Fruit fly (Drosophila melanogaster) whole organism, embryonic: ENCODE data around the gene CG10214.

Source experiments
- Bgb ChIP-seq: fragments of 200-800 bp; sonication (Bioruptor generic); IDR thresholded peaks from 2 replicates; pipeline ENCODE4 v1.3.6; 2022; ENCODE audit warnings: missing biosample characterization, missing genetic modification characterization; ENCODE audit not compliant: partially characterized antibody
- CG10147 ChIP-seq: fragments of 200-800 bp; sonication (Bioruptor generic); optimal IDR thresholded peaks from 2 replicates; lab custom pipeline; 2019; ENCODE audit warnings: missing biosample characterization, mild to moderate bottlenecking, missing genetic modification characterization, moderate library complexity
- CG10431 ChIP-seq: fragments of 200-800 bp; sonication (Bioruptor generic); optimal IDR thresholded peaks from 3 replicates; lab custom pipeline; 2018; ENCODE audit warnings: missing biosample characterization, mild to moderate bottlenecking, missing genetic modification characterization
- CG13624 ChIP-seq: fragments of 200-800 bp; sonication (Bioruptor generic); optimal IDR thresholded peaks from 2 replicates; lab custom pipeline; 2016; ENCODE audit warnings: missing biosample characterization, missing genetic modification characterization
- CG14860 ChIP-seq: fragments of 200-800 bp; sonication (Bioruptor generic); IDR thresholded peaks from 3 replicates; pipeline ENCODE4 v1.3.6; 2022; ENCODE audit warnings: missing biosample characterization, missing genetic modification characterization; ENCODE audit not compliant: partially characterized antibody
- CG15073 ChIP-seq: fragments of 200-800 bp; sonication (Bioruptor generic); optimal IDR thresholded peaks from 2 replicates; lab custom pipeline; 2016; ENCODE audit warnings: missing biosample characterization, missing genetic modification characterization
- CG1602 ChIP-seq: fragments of 200-800 bp; sonication (Bioruptor generic); optimal IDR thresholded peaks from 3 replicates; lab custom pipeline; 2016; ENCODE audit warnings: missing biosample characterization, missing genetic modification characterization
- CG17802 ChIP-seq: fragments of 200-800 bp; sonication (Bioruptor generic); optimal IDR thresholded peaks from 2 replicates; lab custom pipeline; 2018; ENCODE audit warnings: missing biosample characterization, mild to moderate bottlenecking, missing genetic modification characterization, moderate library complexity
- CG2129 ChIP-seq: fragments of 200-800 bp; sonication (Bioruptor generic); IDR thresholded peaks from 2 replicates; pipeline ENCODE4 v1.3.6; 2022; ENCODE audit warnings: missing biosample characterization, missing genetic modification characterization; ENCODE audit not compliant: partially characterized antibody
- CG2202 ChIP-seq: fragments of 200-800 bp; sonication (Bioruptor generic); optimal IDR thresholded peaks from 2 replicates; lab custom pipeline; 2018; ENCODE audit warnings: missing biosample characterization, mild to moderate bottlenecking, missing genetic modification characterization
- CG30020 ChIP-seq: fragments of 200-800 bp; optimal IDR thresholded peaks from 2 replicates; lab custom pipeline; 2019; ENCODE audit warnings: missing biosample characterization, mild to moderate bottlenecking, missing genetic modification characterization, moderate library complexity
- CG32772 ChIP-seq: fragments of 200-800 bp; sonication (Bioruptor generic); IDR thresholded peaks from 2 replicates; pipeline ENCODE4 v1.3.6; 2022; ENCODE audit warnings: missing biosample characterization, missing genetic modification characterization
- CG33213 ChIP-seq: fragments of 200-800 bp; sonication (Bioruptor generic); optimal IDR thresholded peaks from 3 replicates; lab custom pipeline; 2016; ENCODE audit warnings: missing biosample characterization, missing genetic modification characterization
- CG5953 ChIP-seq: fragments of 200-800 bp; sonication (Bioruptor generic); IDR thresholded peaks from 2 replicates; pipeline ENCODE4 v1.3.6; 2022; ENCODE audit warnings: missing biosample characterization, missing genetic modification characterization
- CG6654 ChIP-seq: fragments of 200-800 bp; sonication (Bioruptor generic); optimal IDR thresholded peaks from 2 replicates; lab custom pipeline; 2017; ENCODE audit warnings: missing biosample characterization, mild to moderate bottlenecking, missing genetic modification characterization
- CG6765 ChIP-seq: fragments of 200-800 bp; sonication (Bioruptor generic); optimal IDR thresholded peaks from 3 replicates; lab custom pipeline; 2017; ENCODE audit warnings: missing biosample characterization, mild to moderate bottlenecking, missing genetic modification characterization
- CG8478 ChIP-seq: fragments of >200 bp; optimal IDR thresholded peaks from 2 replicates; lab custom pipeline; 2018
- CrebB ChIP-seq: fragments of 200-800 bp; sonication (Bioruptor generic); optimal IDR thresholded peaks from 3 replicates; lab custom pipeline; 2018; ENCODE audit warnings: missing biosample characterization, mild to moderate bottlenecking, missing genetic modification characterization
- D19B ChIP-seq: fragments of 200-800 bp; sonication (Bioruptor generic); optimal IDR thresholded peaks from 2 replicates; lab custom pipeline; 2017; ENCODE audit warnings: missing biosample characterization, mild to moderate bottlenecking, missing genetic modification characterization
- Elba2 ChIP-seq: fragments of 200-800 bp; sonication (Bioruptor generic); optimal IDR thresholded peaks from 3 replicates; lab custom pipeline; 2016; ENCODE audit warnings: missing biosample characterization, missing genetic modification characterization
- Ets65A ChIP-seq: fragments of 200-800 bp; sonication (Bioruptor generic); peaks from one replicate; lab custom pipeline; 2016; ENCODE audit warnings: missing biosample characterization, missing genetic modification characterization
- H2.0 ChIP-seq: fragments of 200-800 bp; sonication (Bioruptor generic); IDR thresholded peaks from 2 replicates; pipeline ENCODE4 v1.3.6; 2022; ENCODE audit warnings: missing biosample characterization, missing genetic modification characterization
- Mad ChIP-seq: fragments of 200-800 bp; sonication (Bioruptor generic); optimal IDR thresholded peaks from 2 replicates; lab custom pipeline; 2016; ENCODE audit warnings: missing biosample characterization, missing genetic modification characterization
- Mes4 ChIP-seq: fragments of 200-800 bp; sonication (Bioruptor generic); optimal IDR thresholded peaks from 2 replicates; lab custom pipeline; 2016; ENCODE audit warnings: missing biosample characterization, missing genetic modification characterization
- NC2α ChIP-seq: fragments of 200-800 bp; sonication (Bioruptor generic); optimal IDR thresholded peaks from 2 replicates; lab custom pipeline; 2016; ENCODE audit warnings: missing biosample characterization, missing genetic modification characterization
- Poxn ChIP-seq: fragments of 200-800 bp; sonication (Bioruptor generic); IDR thresholded peaks from 2 replicates; pipeline ENCODE4 v1.3.6; 2022; ENCODE audit warnings: missing biosample characterization, missing genetic modification characterization
- Scr ChIP-seq: fragments of 200-800 bp; sonication (Bioruptor generic); IDR thresholded peaks from 2 replicates; pipeline ENCODE4 v1.3.6; 2022; ENCODE audit warnings: missing biosample characterization, missing genetic modification characterization; ENCODE audit not compliant: partially characterized antibody
- Sin3A ChIP-seq: fragments of >200 bp; optimal IDR thresholded peaks from 2 replicates; lab custom pipeline; 2018
- Sox102F ChIP-seq: fragments of 200-800 bp; sonication (Bioruptor generic); optimal IDR thresholded peaks from 2 replicates; lab custom pipeline; 2018; ENCODE audit warnings: missing biosample characterization, mild to moderate bottlenecking, missing genetic modification characterization, moderate library complexity
- Sry-δ ChIP-seq: fragments of 200-800 bp; sonication (Bioruptor generic); optimal IDR thresholded peaks from 2 replicates; lab custom pipeline; 2016; ENCODE audit warnings: missing biosample characterization, missing genetic modification characterization
- Taf1 ChIP-seq: fragments of 200-800 bp; sonication (Bioruptor generic); IDR thresholded peaks from 2 replicates; pipeline ENCODE4 v1.3.6; 2022; ENCODE audit warnings: missing biosample characterization, missing genetic modification characterization
- YL-1 ChIP-seq: fragments of 200-800 bp; sonication (Bioruptor generic); optimal IDR thresholded peaks from 3 replicates; lab custom pipeline; 2017; ENCODE audit warnings: missing biosample characterization, mild to moderate bottlenecking, missing genetic modification characterization
- al ChIP-seq: fragments of 200-800 bp; sonication (Bioruptor generic); IDR thresholded peaks from 2 replicates; pipeline ENCODE4 v1.3.6; 2022; ENCODE audit warnings: missing biosample characterization, missing genetic modification characterization
- ash1 ChIP-seq: fragments of 200-800 bp; sonication (Bioruptor generic); optimal IDR thresholded peaks from 2 replicates; lab custom pipeline; 2018; ENCODE audit warnings: missing biosample characterization, mild to moderate bottlenecking, missing genetic modification characterization
- bigmax ChIP-seq: fragments of 200-800 bp; sonication (Bioruptor generic); optimal IDR thresholded peaks from 2 replicates; lab custom pipeline; 2018; ENCODE audit warnings: missing biosample characterization, mild to moderate bottlenecking, missing genetic modification characterization
- corto ChIP-seq: fragments of 200-800 bp; sonication (Bioruptor generic); optimal IDR thresholded peaks from 2 replicates; lab custom pipeline; 2016; ENCODE audit warnings: missing biosample characterization, mild to moderate bottlenecking, missing genetic modification characterization, moderate library complexity
- dm ChIP-seq: fragments of 200-800 bp; sonication (Bioruptor generic); optimal IDR thresholded peaks from 3 replicates; lab custom pipeline; 2016; ENCODE audit warnings: missing biosample characterization, missing genetic modification characterization
- eyg ChIP-seq: fragments of 200-800 bp; sonication (Bioruptor generic); optimal IDR thresholded peaks from 3 replicates; lab custom pipeline; 2016; ENCODE audit warnings: missing biosample characterization, missing genetic modification characterization
- gce ChIP-seq: fragments of 200-800 bp; sonication (Bioruptor generic); IDR thresholded peaks from 3 replicates; pipeline ENCODE4 v1.3.6; 2022; ENCODE audit warnings: missing biosample characterization, missing genetic modification characterization
- gt ChIP-seq: fragments of 200-800 bp; sonication (Bioruptor generic); IDR thresholded peaks from 2 replicates; pipeline ENCODE4 v1.3.6; 2022; ENCODE audit warnings: missing biosample characterization, missing genetic modification characterization
- hbn ChIP-seq: fragments of 200-800 bp; sonication (Bioruptor generic); IDR thresholded peaks from 2 replicates; pipeline ENCODE4 v1.3.6; 2022; ENCODE audit warnings: missing biosample characterization, missing genetic modification characterization; ENCODE audit not compliant: partially characterized antibody
- hth ChIP-seq: fragments of >200 bp; optimal IDR thresholded peaks from 2 replicates; lab custom pipeline; 2017; ENCODE audit warnings: inconsistent platforms
- insv ChIP-seq, 2 experiments: fragments of 200-800 bp; sonication (Bioruptor generic); optimal IDR thresholded peaks; 3 replicates each; lab custom pipeline; 2016 to 2018; ENCODE audit warnings: missing biosample characterization in 2 of 2, missing genetic modification characterization in 2 of 2
- jigr1 ChIP-seq: fragments of 200-800 bp; sonication (Bioruptor generic); IDR thresholded peaks from 3 replicates; pipeline ENCODE4 v1.3.6; 2022; ENCODE audit warnings: missing biosample characterization, missing genetic modification characterization
- jing ChIP-seq: fragments of 200-800 bp; sonication (Bioruptor generic); optimal IDR thresholded peaks from 2 replicates; lab custom pipeline; 2018; ENCODE audit warnings: missing biosample characterization, mild to moderate bottlenecking, missing genetic modification characterization
- maf-S ChIP-seq: fragments of 200-800 bp; sonication (Bioruptor generic); optimal IDR thresholded peaks from 2 replicates; lab custom pipeline; 2016; ENCODE audit warnings: missing biosample characterization, missing genetic modification characterization
- mirr ChIP-seq: fragments of 200-800 bp; sonication (Bioruptor generic); optimal IDR thresholded peaks from 3 replicates; lab custom pipeline; 2018; ENCODE audit warnings: missing biosample characterization, mild to moderate bottlenecking, missing genetic modification characterization
- mld ChIP-seq: fragments of 200-800 bp; sonication (Bioruptor generic); IDR thresholded peaks from 3 replicates; pipeline ENCODE4 v1.3.6; 2022; ENCODE audit warnings: missing biosample characterization, missing genetic modification characterization; ENCODE audit not compliant: partially characterized antibody
- nau ChIP-seq: fragments of 200-800 bp; sonication (Bioruptor generic); optimal IDR thresholded peaks from 3 replicates; lab custom pipeline; 2017; ENCODE audit warnings: missing biosample characterization, mild to moderate bottlenecking, missing genetic modification characterization, missing genetic modification reagents
- org-1 ChIP-seq: fragments of 200-800 bp; sonication (Bioruptor generic); optimal IDR thresholded peaks from 2 replicates; lab custom pipeline; 2017; ENCODE audit warnings: missing biosample characterization, missing genetic modification characterization
- peb ChIP-seq: fragments of 200-800 bp; sonication (Bioruptor generic); IDR thresholded peaks from 2 replicates; pipeline ENCODE4 v1.3.6; 2022; ENCODE audit warnings: missing biosample characterization, missing genetic modification characterization
- pum ChIP-seq: fragments of 200-800 bp; sonication (Bioruptor generic); optimal IDR thresholded peaks from 2 replicates; lab custom pipeline; 2016; ENCODE audit warnings: missing biosample characterization, missing genetic modification characterization
- trh ChIP-seq: fragments of 200-800 bp; sonication (Bioruptor generic); optimal IDR thresholded peaks from 2 replicates; lab custom pipeline; 2016; ENCODE audit warnings: missing biosample characterization, missing genetic modification characterization

The CG10214 gene

dm6 chr3R:23783961-23784360, 16.7 kb upstream of the CG10214 start (continued):
- TF ChIP-seq bigmax (GFP tag; lab: Kevin White, UChicago), result no peak
- TF ChIP-seq CG6765 (GFP tag; lab: Kevin White, UChicago), result no peak
- peak; percentile 43 for TF ChIP-seq Mad (GFP tag; lab: Kevin White, UChicago)
- no peak for TF ChIP-seq insv (GFP tag; optimal IDR thresholded peaks at IDR 0.05; lab: Kevin White, UChicago)
- TF ChIP-seq Poxn, result no peak
- peak; percentile 31 for TF ChIP-seq corto (GFP tag; lab: Kevin White, UChicago)
- no peak for TF ChIP-seq hth
- TF ChIP-seq D19B (GFP tag; lab: Kevin White, UChicago), result no peak
- peak; percentile 39 for TF ChIP-seq dm (GFP tag; lab: Kevin White, UChicago)
- TF ChIP-seq hbn (GFP tag; lab: Robert Waterston, UW), result no peak
- no peak for TF ChIP-seq ash1 (GFP tag; lab: Kevin White, UChicago)
- peak; percentile 66 for TF ChIP-seq CG10431
- no peak for TF ChIP-seq maf-S
- peak; percentile 32 for TF ChIP-seq pum
- TF ChIP-seq jing, result peak; percentile 71
- no peak for TF ChIP-seq Sin3A (lab: Kevin White, UChicago)
- TF ChIP-seq CG10147 (GFP tag; lab: Kevin White, UChicago), result peak; percentile 20
- no peak for TF ChIP-seq Bgb
- peak; percentile 59 for TF ChIP-seq nau
- TF ChIP-seq CG1602 (GFP tag; lab: Kevin White, UChicago), result peak; percentile 72
- peak; percentile 95 for TF ChIP-seq Ets65A
- TF ChIP-seq YL-1 (GFP tag; lab: Kevin White, UChicago), result no peak
- no peak for TF ChIP-seq CG8478 (lab: Kevin White, UChicago)
- no peak for TF ChIP-seq mirr
- no peak for TF ChIP-seq NC2α (GFP tag; lab: Kevin White, UChicago)
- peak; percentile 63 for TF ChIP-seq org-1 (GFP tag; lab: Kevin White, UChicago)
- TF ChIP-seq Elba2 (GFP tag; lab: Kevin White, UChicago), result no peak
- peak; percentile 43 for TF ChIP-seq CG17802
- TF ChIP-seq Sry-δ (GFP tag; lab: Kevin White, UChicago), result peak; percentile 29
- no peak for TF ChIP-seq CG14860
- peak; percentile 63 for TF ChIP-seq peb (GFP tag; lab: Robert Waterston, UW)
- no peak for TF ChIP-seq Scr
- TF ChIP-seq Mes4, result peak; percentile 41
- peak; percentile 65 for TF ChIP-seq CG32772
- no peak for TF ChIP-seq gt (GFP tag; lab: Robert Waterston, UW)
- peak; percentile 81 for TF ChIP-seq CG2202 (tag; lab: Kevin White, UChicago)
- TF ChIP-seq gce (GFP tag; lab: Robert Waterston, UW), result peak; percentile 52; the same call in 1 of the 3 replicates
- TF ChIP-seq jigr1, result no peak
- TF ChIP-seq eyg, result no peak
- no peak for TF ChIP-seq CrebB (tag; lab: Kevin White, UChicago)
- TF ChIP-seq mld (GFP tag; lab: Robert Waterston, UW), result no peak
- 0 out of 2 replicates have a peak, but pooled peaks have one; percentile 21 for TF ChIP-seq CG5953 (GFP tag; lab: Robert Waterston, UW)
- peak; percentile 11 for TF ChIP-seq CG33213 (GFP tag; lab: Kevin White, UChicago)
- peak; percentile 49 for TF ChIP-seq trh (GFP tag; lab: Kevin White, UChicago)
- no peak for TF ChIP-seq Taf1 (GFP tag; lab: Robert Waterston, UW)
- peak; percentile 75 for TF ChIP-seq CG6654 (GFP tag; lab: Kevin White, UChicago)
- no peak for TF ChIP-seq CG15073 (GFP tag; lab: Kevin White, UChicago)
- TF ChIP-seq al (GFP tag; lab: Robert Waterston, UW), result no peak
- peak; percentile 49 for TF ChIP-seq CG30020
- TF ChIP-seq Sox102F, result peak; percentile 89
- TF ChIP-seq CG2129, result no peak
- no peak for TF ChIP-seq CG13624
- peak; percentile 57 for TF ChIP-seq H2.0 (GFP tag; lab: Robert Waterston, UW)
